Worm (Caenorhabditis elegans) whole organism, L1 larva: ENCODE data around the gene pgm-2.

Experiments
- C34B4.2 ChIP-seq: sonication (generic microtip); optimal IDR thresholded peaks from 2 replicates; lab custom pipeline; 2017; ENCODE audit warnings: mild to moderate bottlenecking, missing genetic modification characterization, missing compliant biosample characterization
- ama-1 ChIP-seq: fragments of 150-350 bp; optimal IDR thresholded peaks from 2 replicates; lab custom pipeline; 2014
- blmp-1 ChIP-seq: fragments of 150-350 bp; optimal IDR thresholded peaks from 2 replicates; lab custom pipeline; 2014; ENCODE audit warnings: missing biosample characterization, missing genetic modification characterization
- ceh-82 ChIP-seq, 3 experiments: fragments of 150-350 bp in 1 of 3; sonication (generic microtip) in 2 of 3; optimal IDR thresholded peaks; 2 replicates each; lab custom pipeline; 2014 to 2017; ENCODE audit warnings: missing biosample characterization in 3 of 3, missing genetic modification characterization in 3 of 3
- ceh-90 ChIP-seq: sonication (generic microtip); optimal IDR thresholded peaks from 2 replicates; lab custom pipeline; 2016; ENCODE audit warnings: missing genetic modification characterization, missing compliant biosample characterization
- dsc-1 ChIP-seq: sonication (generic microtip); optimal IDR thresholded peaks from 2 replicates; lab custom pipeline; 2016; ENCODE audit warnings: mild to moderate bottlenecking, missing genetic modification characterization, missing compliant biosample characterization
- efl-1 ChIP-seq, 4 experiments: fragments of 150-350 bp; optimal IDR thresholded peaks in 3 of 4; peaks in 1 of 4; 1 replicate in 1 of 4; 2 replicates in 3 of 4; lab custom pipeline; 2014; ENCODE audit warnings: missing biosample characterization in 2 of 4, missing genetic modification characterization in 2 of 4, missing genetic modification reagents in 2 of 4
- egl-13 ChIP-seq: sonication (generic microtip); optimal IDR thresholded peaks from 2 replicates; lab custom pipeline; 2016; ENCODE audit warnings: missing genotype, missing genetic modification reagents, missing genetic modification characterization, missing compliant biosample characterization
- elt-2 ChIP-seq: sonication (generic microtip); optimal IDR thresholded peaks from 2 replicates; lab custom pipeline; 2016; ENCODE audit warnings: missing genetic modification characterization, mild to moderate bottlenecking, inconsistent platforms, missing compliant biosample characterization, missing genetic modification reagents
- elt-3 ChIP-seq, 6 experiments: fragments of 150-350 bp in 1 of 6; sonication (generic microtip); optimal IDR thresholded peaks; 2 replicates each; lab custom pipeline; 2017 to 2018; ENCODE audit warnings: missing biosample characterization in 6 of 6, missing genetic modification characterization in 6 of 6, inconsistent platforms in 1 of 6
- ets-5 ChIP-seq: fragments of 200-800 bp; sonication (Bioruptor generic); IDR thresholded peaks from 2 replicates; pipeline ENCODE4 v1.3.6; 2022; ENCODE audit warnings: missing genetic modification characterization, missing compliant biosample characterization
- fkh-10 ChIP-seq: sonication (generic microtip); optimal IDR thresholded peaks from 2 replicates; lab custom pipeline; 2017; ENCODE audit warnings: missing biosample characterization, missing genetic modification reagents, missing genetic modification characterization
- fkh-8 ChIP-seq: sonication (generic microtip); optimal IDR thresholded peaks from 2 replicates; lab custom pipeline; 2016; ENCODE audit warnings: mild to moderate bottlenecking, missing genetic modification characterization, missing compliant biosample characterization
- fos-1 ChIP-seq: fragments of 150-350 bp; optimal IDR thresholded peaks from 2 replicates; lab custom pipeline; 2014; ENCODE audit warnings: missing biosample characterization, missing genetic modification characterization
- hlh-17 ChIP-seq: fragments of 200-800 bp; sonication (Bioruptor generic); optimal IDR thresholded peaks from 2 replicates; lab custom pipeline; 2018; ENCODE audit warnings: missing genetic modification characterization, mild to moderate bottlenecking, missing compliant biosample characterization, moderate library complexity, borderline replicate concordance
- hlh-4 ChIP-seq: sonication (generic microtip); optimal IDR thresholded peaks from 2 replicates; lab custom pipeline; 2016; ENCODE audit warnings: mild to moderate bottlenecking, missing genetic modification characterization, missing compliant biosample characterization
- jun-1 ChIP-seq: fragments of 150-350 bp; optimal IDR thresholded peaks from 2 replicates; lab custom pipeline; 2014; ENCODE audit warnings: missing biosample characterization, missing genetic modification reagents, missing genetic modification characterization
- lin-13 ChIP-seq: fragments of 150-350 bp; optimal IDR thresholded peaks from 2 replicates; lab custom pipeline; 2014; ENCODE audit warnings: missing biosample characterization, missing genetic modification reagents, missing genetic modification characterization
- lin-14 ChIP-seq: fragments of 200-800 bp; sonication (Bioruptor generic); optimal IDR thresholded peaks from 2 replicates; lab custom pipeline; 2018; ENCODE audit warnings: mild to moderate bottlenecking, missing genetic modification characterization, moderate library complexity, missing compliant biosample characterization
- lsy-2 ChIP-seq, 2 experiments: fragments of 150-350 bp; optimal IDR thresholded peaks; 2 replicates each; lab custom pipeline; 2014; ENCODE audit warnings: missing biosample characterization in 2 of 2, missing genetic modification characterization in 2 of 2
- mab-9 ChIP-seq: fragments of 200-800 bp; sonication (Bioruptor generic); IDR thresholded peaks from 2 replicates; pipeline ENCODE4 v1.3.6; 2022; ENCODE audit warnings: missing genetic modification reagents, missing genetic modification characterization, missing compliant biosample characterization
- mep-1 ChIP-seq: fragments of 150-350 bp; optimal IDR thresholded peaks from 2 replicates; lab custom pipeline; 2014; ENCODE audit warnings: missing biosample characterization, missing genetic modification characterization
- nhr-12 ChIP-seq: sonication (generic microtip); optimal IDR thresholded peaks from 2 replicates; lab custom pipeline; 2017; ENCODE audit warnings: missing biosample characterization, missing genetic modification characterization
- nhr-19 ChIP-seq: fragments of 200-800 bp; sonication (Bioruptor generic); conservative IDR thresholded peaks from 2 replicates; pipeline ENCODE4 v1.3.6; 2022; ENCODE audit warnings: missing genetic modification characterization, missing compliant biosample characterization
- nhr-237 ChIP-seq: fragments of 150-350 bp; optimal IDR thresholded peaks from 2 replicates; lab custom pipeline; 2014; ENCODE audit warnings: missing biosample characterization, missing genetic modification characterization
- nhr-28 ChIP-seq: fragments of 150-350 bp; optimal IDR thresholded peaks from 2 replicates; lab custom pipeline; 2014; ENCODE audit warnings: missing biosample characterization, missing genetic modification characterization
- nhr-47 ChIP-seq: sonication (generic microtip); optimal IDR thresholded peaks from 2 replicates; lab custom pipeline; 2016; ENCODE audit warnings: mild to moderate bottlenecking, missing genetic modification characterization, moderate library complexity, missing compliant biosample characterization
- nhr-71 ChIP-seq: sonication (generic microtip); optimal IDR thresholded peaks from 2 replicates; lab custom pipeline; 2016; ENCODE audit warnings: mild to moderate bottlenecking, missing genetic modification characterization, moderate library complexity, missing compliant biosample characterization
- nhr-76 ChIP-seq: sonication (generic microtip); optimal IDR thresholded peaks from 2 replicates; lab custom pipeline; 2017; ENCODE audit warnings: missing biosample characterization, missing genetic modification characterization
- nhr-90 ChIP-seq: sonication (generic microtip); optimal IDR thresholded peaks from 2 replicates; lab custom pipeline; 2016; ENCODE audit warnings: mild to moderate bottlenecking, missing genetic modification characterization, missing compliant biosample characterization; ENCODE audit not compliant: poor library complexity
- pax-3 ChIP-seq: fragments of 200-800 bp; sonication (Bioruptor generic); optimal IDR thresholded peaks from 2 replicates; lab custom pipeline; 2018; ENCODE audit warnings: mild to moderate bottlenecking, missing genetic modification characterization, moderate library complexity, missing compliant biosample characterization
- pqm-1 ChIP-seq: sonication (generic microtip); optimal IDR thresholded peaks from 3 replicates; lab custom pipeline; 2017; ENCODE audit warnings: missing biosample characterization, missing genetic modification characterization
- snpc-4 ChIP-seq: fragments of 150-350 bp; optimal IDR thresholded peaks from 2 replicates; lab custom pipeline; 2014; ENCODE audit warnings: missing biosample characterization, missing genetic modification characterization
- vab-15 ChIP-seq: sonication (generic microtip); optimal IDR thresholded peaks from 2 replicates; lab custom pipeline; 2017; ENCODE audit warnings: missing genotype, mild to moderate bottlenecking, missing genetic modification characterization, missing compliant biosample characterization
- xbp-1 ChIP-seq: sonication (generic microtip); optimal IDR thresholded peaks from 2 replicates; lab custom pipeline; 2016; ENCODE audit warnings: missing genetic modification characterization, missing compliant biosample characterization
- zag-1 ChIP-seq: fragments of 150-350 bp; optimal IDR thresholded peaks from 2 replicates; lab custom pipeline; 2014; ENCODE audit warnings: missing biosample characterization, missing genetic modification characterization
- zip-4 ChIP-seq: fragments of 200-800 bp; sonication (Bioruptor generic); optimal IDR thresholded peaks from 2 replicates; lab custom pipeline; 2018; ENCODE audit warnings: mild to moderate bottlenecking, missing genetic modification characterization, moderate library complexity, missing compliant biosample characterization
- ztf-11 ChIP-seq, 2 experiments: sonication (generic microtip); optimal IDR thresholded peaks; 2 replicates each; lab custom pipeline; 2016 to 2017; ENCODE audit warnings: missing genetic modification characterization in 2 of 2, missing biosample characterization in 1 of 2, missing compliant biosample characterization in 1 of 2
- ztf-4 ChIP-seq: fragments of 150-350 bp; optimal IDR thresholded peaks from 2 replicates; lab custom pipeline; 2014; ENCODE audit warnings: missing biosample characterization, missing genetic modification characterization

pgm-2 gene

ce11 chrIII:13270896-13271295 is 28.3 kb upstream of the pgm-2 start (continued):
- TF ChIP-seq nhr-76 (tag; lab: Kevin White, UChicago) (no peak), fkh-10 (peak; percentile 43), vab-15 (tag; lab: Kevin White, UChicago) (no peak), zag-1 (tag; lab: Kevin White, UChicago) (no peak), ztf-11 (tag; optimal IDR thresholded peaks at IDR 0.05; lab: Kevin White, UChicago) (no peak), nhr-12 (tag; lab: Kevin White, UChicago) (no peak), ztf-4 (tag; lab: Kevin White, UChicago) (no peak), mab-9 (GFP tag; lab: Robert Waterston, UW) (0 out of 2 replicates have a peak, but pooled peaks have one; percentile 20), mep-1 (tag; lab: Kevin White, UChicago) (peak; percentile 50), ama-1 (lab: Kevin White, UChicago) (no peak), pqm-1 (tag; lab: Kevin White, UChicago) (no peak), xbp-1 (tag; lab: Kevin White, UChicago) (no peak), dsc-1 (no peak), nhr-71 (tag; lab: Kevin White, UChicago) (peak; percentile 47), nhr-28 (tag; lab: Kevin White, UChicago) (no peak), lin-14 (GFP tag; lab: Kevin White, UChicago) (peak; percentile 87), ets-5 (no peak), hlh-17 (GFP tag; lab: Kevin White, UChicago) (no peak), efl-1 (optimal IDR thresholded peaks at IDR 0.05; lab: Kevin White, UChicago) (no peak), efl-1 (GFP tag; optimal IDR thresholded peaks at IDR 0.05 in 1 of 2; lab: Kevin White, UChicago) (no peak), fos-1 (no peak), jun-1 (tag; lab: Kevin White, UChicago) (no peak), nhr-47 (tag; lab: Kevin White, UChicago) (peak; percentile 42), lsy-2 (tag; optimal IDR thresholded peaks at IDR 0.05; lab: Kevin White, UChicago) (peak; percentile 24 to 48), ceh-82 (tag; optimal IDR thresholded peaks at IDR 0.05; lab: Kevin White, UChicago) (peak in 2 of 3 experiments; percentile 5 to 41), elt-2 (tag; lab: Kevin White, UChicago) (no peak), fkh-8 (tag; lab: Kevin White, UChicago) (peak; percentile 19), snpc-4 (tag; lab: Kevin White, UChicago) (no peak)

- TF ChIP-seq elt-3 (tag; optimal IDR thresholded peaks at IDR 0.05; lab: Kevin White, UChicago) (no peak), C34B4.2 (tag; lab: Kevin White, UChicago) (no peak), fkh-8 (tag; lab: Kevin White, UChicago) (peak; percentile 15), nhr-237 (no peak), blmp-1 (tag; lab: Kevin White, UChicago) (peak; percentile 74), egl-13 (no peak), fkh-10 (no peak)
Observed at ce11 chrIII:13272227-13272626, 27.0 kb upstream of the pgm-2 start.

- no peak for TF ChIP-seq lin-13
- no peak for TF ChIP-seq snpc-4 (tag; lab: Kevin White, UChicago)
- TF ChIP-seq nhr-19: no peak
- no peak for TF ChIP-seq nhr-90
- TF ChIP-seq pax-3 (tag; lab: Kevin White, UChicago): no peak
- TF ChIP-seq ceh-90 (tag; lab: Kevin White, UChicago): no peak
- TF ChIP-seq zip-4: no peak
- TF ChIP-seq hlh-4 (tag; lab: Kevin White, UChicago): no peak
- TF ChIP-seq nhr-28 (tag; lab: Kevin White, UChicago): no peak
Observed at ce11 chrIII:13272788-13273187, 26.4 kb upstream of the pgm-2 start.
